Fruit fly (Drosophila melanogaster) whole organism, wandering third instar larva: ENCODE results near the gene Cyp6a18.

Experiments
- Abd-B ChIP-seq: fragments of >200 bp; optimal IDR thresholded peaks from 2 replicates; lab custom pipeline; 2017; ENCODE audit warnings: missing biosample characterization, missing genetic modification characterization
- CG9705 ChIP-seq: fragments of 200-800 bp; sonication (Bioruptor generic); optimal IDR thresholded peaks from 2 replicates; lab custom pipeline; 2018; ENCODE audit warnings: missing biosample characterization, mild to moderate bottlenecking, missing genetic modification characterization
- CrebA ChIP-seq: fragments of 200-800 bp; sonication (Bioruptor generic); optimal IDR thresholded peaks from 2 replicates; lab custom pipeline; 2016; ENCODE audit warnings: missing biosample characterization, mild to moderate bottlenecking, missing genetic modification characterization, borderline replicate concordance
- Dif ChIP-seq: fragments of 200-275, 200-300 bp; sonication (Bioruptor generic); optimal IDR thresholded peaks from 2 replicates; lab custom pipeline; 2018; ENCODE audit warnings: missing biosample characterization, missing genetic modification characterization; ENCODE audit not compliant: partially characterized antibody
- HLH106 ChIP-seq: fragments of 200-800 bp; optimal IDR thresholded peaks from 3 replicates; lab custom pipeline; 2019; ENCODE audit warnings: missing biosample characterization, mild to moderate bottlenecking, missing genetic modification characterization, moderate library complexity
- Hnf4 ChIP-seq: fragments of 200-800 bp; sonication (Bioruptor generic); optimal IDR thresholded peaks from 2 replicates; lab custom pipeline; 2016; ENCODE audit warnings: missing biosample characterization, mild to moderate bottlenecking, missing genetic modification characterization
- Hr78 ChIP-seq: fragments of >200 bp; optimal IDR thresholded peaks from 2 replicates; lab custom pipeline; 2017; ENCODE audit warnings: missing biosample characterization, missing genetic modification characterization
- Hr83 ChIP-seq: fragments of 200-300 bp; sonication (Bioruptor generic); optimal IDR thresholded peaks from 2 replicates; lab custom pipeline; 2016; ENCODE audit warnings: missing biosample characterization, mild to moderate bottlenecking, missing genetic modification characterization, moderate library complexity; ENCODE audit not compliant: poor library complexity, severe bottlenecking
- Jra ChIP-seq: sonication (Bioruptor generic); optimal IDR thresholded peaks from 2 replicates; lab custom pipeline; 2016; ENCODE audit warnings: missing biosample characterization, missing genetic modification characterization
- Mio ChIP-seq: sonication (Bioruptor generic); optimal IDR thresholded peaks from 2 replicates; lab custom pipeline; 2016; ENCODE audit warnings: missing biosample characterization, missing genetic modification characterization
- N ChIP-seq: fragments of >200 bp; optimal IDR thresholded peaks from 2 replicates; lab custom pipeline; 2018; ENCODE audit warnings: missing biosample characterization, missing external identifiers, missing genetic modification characterization
- OdsH ChIP-seq: fragments of 200-800 bp; sonication (Bioruptor generic); optimal IDR thresholded peaks from 2 replicates; lab custom pipeline; 2016; ENCODE audit warnings: missing biosample characterization, mild to moderate bottlenecking, missing genetic modification characterization
- Rel ChIP-seq, 2 experiments: fragments of 200-800 bp; sonication (Bioruptor generic) in 1 of 2; optimal IDR thresholded peaks; 2 replicates in 1 of 2; 3 replicates in 1 of 2; lab custom pipeline; 2016 to 2019; ENCODE audit warnings: mild to moderate bottlenecking in 2 of 2, missing biosample characterization in 2 of 2, missing genetic modification characterization in 2 of 2, moderate library complexity in 1 of 2
- br ChIP-seq: fragments of 200-800 bp; sonication (Bioruptor generic); optimal IDR thresholded peaks from 2 replicates; lab custom pipeline; 2016; ENCODE audit warnings: missing biosample characterization, missing genetic modification characterization
- dmrt93B ChIP-seq: fragments of 200-800 bp; sonication (Bioruptor generic); optimal IDR thresholded peaks from 2 replicates; lab custom pipeline; 2018; ENCODE audit warnings: missing biosample characterization, mild to moderate bottlenecking, missing genetic modification characterization
- dsf ChIP-seq: sonication (Bioruptor generic); optimal IDR thresholded peaks from 2 replicates; lab custom pipeline; 2016; ENCODE audit warnings: missing biosample characterization, missing genetic modification characterization, borderline replicate concordance
- ey ChIP-seq: fragments of 200-800 bp; sonication (Bioruptor generic); optimal IDR thresholded peaks from 2 replicates; lab custom pipeline; 2016; ENCODE audit warnings: missing biosample characterization, missing genetic modification characterization
- foxo ChIP-seq, 2 experiments: fragments of 200-800 bp; sonication (Bioruptor generic); optimal IDR thresholded peaks; 2 replicates in 1 of 2; 3 replicates in 1 of 2; lab custom pipeline; 2016 to 2017; ENCODE audit warnings: missing biosample characterization in 2 of 2, missing genetic modification characterization in 2 of 2
- fru ChIP-seq: fragments of 200-800 bp; sonication (Bioruptor generic); optimal IDR thresholded peaks from 3 replicates; lab custom pipeline; 2016; ENCODE audit warnings: missing biosample characterization, mild to moderate bottlenecking, missing genetic modification characterization
- h ChIP-seq: fragments of 200-800 bp; sonication (Bioruptor generic); optimal IDR thresholded peaks from 3 replicates; lab custom pipeline; 2016; ENCODE audit warnings: missing biosample characterization, mild to moderate bottlenecking, missing genetic modification characterization
- lola ChIP-seq: fragments of >200 bp; optimal IDR thresholded peaks from 2 replicates; lab custom pipeline; 2017; ENCODE audit warnings: missing biosample characterization, missing genetic modification characterization
- pan ChIP-seq: fragments of >200 bp; optimal IDR thresholded peaks from 2 replicates; lab custom pipeline; 2017
- psq ChIP-seq: fragments of 200-800 bp; sonication (Bioruptor generic); optimal IDR thresholded peaks from 3 replicates; lab custom pipeline; 2017; ENCODE audit warnings: missing biosample characterization, mild to moderate bottlenecking, missing genetic modification characterization, moderate library complexity
- rgr ChIP-seq: fragments of 200-800 bp; sonication (Bioruptor generic); optimal IDR thresholded peaks from 3 replicates; lab custom pipeline; 2016; ENCODE audit warnings: missing biosample characterization, mild to moderate bottlenecking, missing genetic modification characterization
- sage ChIP-seq: fragments of 200-800 bp; sonication (Bioruptor generic); optimal IDR thresholded peaks from 2 replicates; lab custom pipeline; 2016; ENCODE audit warnings: missing biosample characterization, mild to moderate bottlenecking, missing genetic modification characterization
- sv ChIP-seq: fragments of 200-800 bp; sonication (Bioruptor generic); optimal IDR thresholded peaks from 3 replicates; lab custom pipeline; 2016; ENCODE audit warnings: missing biosample characterization, missing genetic modification characterization
- tai ChIP-seq: sonication (Bioruptor generic); optimal IDR thresholded peaks from 2 replicates; lab custom pipeline; 2016; ENCODE audit warnings: missing biosample characterization, missing genetic modification characterization
- usp ChIP-seq: fragments of >200 bp; optimal IDR thresholded peaks from 2 replicates; lab custom pipeline; 2017; ENCODE audit warnings: missing biosample characterization, missing genetic modification characterization
- woc ChIP-seq: sonication (Bioruptor generic); optimal IDR thresholded peaks from 2 replicates; lab custom pipeline; 2016; ENCODE audit warnings: missing biosample characterization, mild to moderate bottlenecking, missing genetic modification characterization

The Cyp6a18 gene

dm6 chr3R:27477507-27477906 lies 968 bp upstream of the Cyp6a18 start:
- no peak for TF ChIP-seq dsf (GFP tag; lab: Kevin White, UChicago)
- TF ChIP-seq Rel (GFP tag; optimal IDR thresholded peaks at IDR 0.05; lab: Kevin White, UChicago), result no peak
- TF ChIP-seq Rel (tag; optimal IDR thresholded peaks at IDR 0.05; lab: Kevin White, UChicago), result no peak
- TF ChIP-seq psq (GFP tag; lab: Kevin White, UChicago), result no peak
- TF ChIP-seq Hnf4 (GFP tag; lab: Kevin White, UChicago), result no peak
- TF ChIP-seq CG9705 (GFP tag; lab: Kevin White, UChicago), result no peak
- TF ChIP-seq Mio (GFP tag; lab: Kevin White, UChicago), result no peak
- no peak for TF ChIP-seq br (GFP tag; lab: Kevin White, UChicago)
- TF ChIP-seq h (GFP tag; lab: Kevin White, UChicago), result no peak
- TF ChIP-seq sage, result no peak

DNA sequence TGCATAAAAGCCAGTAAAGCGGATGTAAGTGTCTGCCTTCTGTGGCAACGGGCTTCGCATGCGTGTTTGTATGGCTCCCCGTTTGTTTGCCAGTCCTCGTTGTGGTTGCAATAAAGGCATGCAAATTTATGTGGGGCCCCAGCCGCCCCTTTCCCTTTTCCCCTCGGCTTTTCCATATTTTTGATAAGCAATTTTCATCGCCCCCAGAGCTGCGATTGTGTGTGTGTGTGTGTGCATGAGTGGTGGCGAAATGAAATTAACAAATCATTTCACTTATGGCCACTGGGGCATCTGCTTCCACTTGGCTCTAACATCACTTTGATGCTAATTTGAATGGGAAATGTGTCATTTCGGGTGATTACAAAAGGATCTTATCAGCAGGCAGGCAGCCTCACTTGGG lies 9.2 kb downstream of the Cyp6a18 start, which contains the start of gene Gr98a:
Gr98a (plus strand) TSS at position 301 of the 400 bp plus-strand sequence.
- no peak for TF ChIP-seq dsf (GFP tag; lab: Kevin White, UChicago)
- TF ChIP-seq, all 38 proteins: peak for 0

DNA sequence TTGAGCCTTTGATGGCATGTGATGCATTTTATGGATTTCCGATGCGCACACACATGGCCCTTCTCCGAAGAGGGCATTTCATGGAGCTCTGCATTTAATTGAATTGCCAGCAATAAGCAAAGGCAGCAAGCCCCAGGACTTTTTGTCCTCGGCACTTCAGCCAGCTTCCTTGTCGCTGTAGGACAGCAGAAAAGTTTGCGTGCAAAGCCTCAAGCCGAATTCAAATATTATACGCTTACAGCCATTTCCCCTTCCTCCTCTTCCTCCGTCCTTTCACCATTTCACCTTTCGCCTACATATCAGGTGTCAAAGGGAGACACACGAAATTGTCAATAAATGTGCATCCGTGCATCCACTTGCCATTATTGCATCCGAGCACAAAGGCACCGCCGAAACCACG lies 19.1 kb downstream of the Cyp6a18 start:
- no peak for TF ChIP-seq CrebA (GFP tag; lab: Kevin White, UChicago)
- no peak for TF ChIP-seq dmrt93B (GFP tag; lab: Kevin White, UChicago)
- no peak for TF ChIP-seq N (GFP tag; lab: Kevin White, UChicago)
- no peak for TF ChIP-seq Hr78 (GFP tag; lab: Kevin White, UChicago)
- no peak for TF ChIP-seq sv
- no peak for TF ChIP-seq h (GFP tag; lab: Kevin White, UChicago)
- TF ChIP-seq fru (GFP tag; lab: Kevin White, UChicago), result no peak
- no peak for TF ChIP-seq woc
- TF ChIP-seq Jra (GFP tag; lab: Kevin White, UChicago), result no peak
- no peak for TF ChIP-seq pan (lab: Kevin White, UChicago)
- no peak for TF ChIP-seq HLH106 (tag; lab: Kevin White, UChicago)
- no peak for TF ChIP-seq dsf (GFP tag; lab: Kevin White, UChicago)
- no peak for TF ChIP-seq CG9705 (GFP tag; lab: Kevin White, UChicago)
- TF ChIP-seq Abd-B (GFP tag; lab: Kevin White, UChicago), result no peak
- TF ChIP-seq ey (GFP tag; lab: Kevin White, UChicago), result no peak
- TF ChIP-seq Hnf4 (GFP tag; lab: Kevin White, UChicago), result no peak
- TF ChIP-seq, all 38 proteins: peak for 0

- TF ChIP-seq OdsH (GFP tag; lab: Kevin White, UChicago), result peak; percentile 39
- no peak for TF ChIP-seq fru (GFP tag; lab: Kevin White, UChicago)
- no peak for TF ChIP-seq Abd-B (GFP tag; lab: Kevin White, UChicago)
- peak; percentile 76 for TF ChIP-seq Hr83
- peak; percentile 53 for TF ChIP-seq h (GFP tag; lab: Kevin White, UChicago)
- TF ChIP-seq rgr, result peak; percentile 53
Measured at dm6 chr3R:27501938-27502337, 23.5 kb downstream of the Cyp6a18 start, which contains the start of gene CG43139. CG43139 (minus strand) TSS chr3R:27502025.

dm6 chr3R:27502856-27503255 lies 24.4 kb downstream of the Cyp6a18 start, which contains the start of gene CG5402:
CG5402 (minus strand) TSS chr3R:27502956.
- no peak for TF ChIP-seq N (GFP tag; lab: Kevin White, UChicago)
- TF ChIP-seq usp, result no peak
- no peak for TF ChIP-seq Dif (GFP tag; lab: Kevin White, UChicago)
- TF ChIP-seq foxo (GFP tag; optimal IDR thresholded peaks at IDR 0.05; lab: Kevin White, UChicago), result no peak
- no peak for TF ChIP-seq tai (GFP tag; lab: Kevin White, UChicago)
- no peak for TF ChIP-seq Hnf4 (GFP tag; lab: Kevin White, UChicago)
- no peak for TF ChIP-seq dmrt93B (GFP tag; lab: Kevin White, UChicago)
- TF ChIP-seq Rel (GFP tag; optimal IDR thresholded peaks at IDR 0.05; lab: Kevin White, UChicago), result no peak
- TF ChIP-seq Rel (tag; optimal IDR thresholded peaks at IDR 0.05; lab: Kevin White, UChicago), result no peak
- TF ChIP-seq Jra (GFP tag; lab: Kevin White, UChicago), result no peak
- TF ChIP-seq CG9705 (GFP tag; lab: Kevin White, UChicago), result no peak
- no peak for TF ChIP-seq lola (GFP tag; lab: Kevin White, UChicago)
- TF ChIP-seq OdsH (GFP tag; lab: Kevin White, UChicago), result no peak
